Worm (Caenorhabditis elegans): ENCODE data around the gene B0563.5.

B0563.5 gene

ce11 chrX:9191795-9192494 lies 46.0 kb downstream of the B0563.5 start, which contains the start of gene Y81B9A.1:
Gene Y81B9A.1 (plus strand): TSS chrX:9192444.
- TF ChIP-seq zip-2 (tag; optimal IDR thresholded peaks at IDR 0.05): no peak
- TF ChIP-seq mxl-2 (GFP tag; conservative IDR thresholded peaks at IDR 0.05): no peak
- TF ChIP-seq dmd-9 (GFP tag; IDR thresholded peaks at IDR 0.05): no peak
- TF ChIP-seq mdl-1 (tag; optimal IDR thresholded peaks at IDR 0.05): no peak
- TF ChIP-seq ceh-62 (tag; optimal IDR thresholded peaks at IDR 0.05): no peak
- TF ChIP-seq mes-2 (tag; optimal IDR thresholded peaks at IDR 0.05; ENCODE audit: poor library complexity, severe bottlenecking): no peak
- no peak for TF ChIP-seq zip-11 (GFP tag; IDR thresholded peaks at IDR 0.05)
- TF ChIP-seq unc-62 (GFP tag; optimal IDR thresholded peaks at IDR 0.05 in 1 of 2): no peak
- TF ChIP-seq unc-62 (tag; optimal IDR thresholded peaks at IDR 0.05): no peak
- TF ChIP-seq nhr-77 (tag; optimal IDR thresholded peaks at IDR 0.05): no peak
- TF ChIP-seq daf-8 (GFP tag; IDR thresholded peaks at IDR 0.05): no peak
- TF ChIP-seq skn-1 (tag; optimal IDR thresholded peaks at IDR 0.05): no peak
- TF ChIP-seq ceh-32 (tag; optimal IDR thresholded peaks at IDR 0.05; ENCODE audit: poor library complexity): no peak
- TF ChIP-seq Y48G9A.11 (GFP tag; IDR thresholded peaks at IDR 0.05): 0 out of 2 replicates have a peak, but pooled peaks have one; percentile 12
- TF ChIP-seq lim-7 (GFP tag; IDR thresholded peaks at IDR 0.05): 0 out of 2 replicates have a peak, but pooled peaks have one; percentile 15
- TF ChIP-seq lin-38 (GFP tag; IDR thresholded peaks at IDR 0.05): no peak
- no peak for TF ChIP-seq saeg-2 (GFP tag; IDR thresholded peaks at IDR 0.05)
- TF ChIP-seq nhr-41 (GFP tag; IDR thresholded peaks at IDR 0.05): no peak
- no peak for TF ChIP-seq tag-97 (GFP tag; IDR thresholded peaks at IDR 0.05)
- TF ChIP-seq gei-8 (GFP tag; optimal IDR thresholded peaks at IDR 0.05): no peak
- TF ChIP-seq F44E2.7 (GFP tag; IDR thresholded peaks at IDR 0.05): no peak
- no peak for TF ChIP-seq Y5F2A.4 (GFP tag; optimal IDR thresholded peaks at IDR 0.05)
- TF ChIP-seq set-16 (GFP tag; IDR thresholded peaks at IDR 0.05): peak; percentile 84
- no peak for TF ChIP-seq lin-39 (tag; optimal IDR thresholded peaks at IDR 0.05)
- TF ChIP-seq nhr-42 (GFP tag; IDR thresholded peaks at IDR 0.05): no peak
- no peak for TF ChIP-seq ceh-20 (GFP tag; IDR thresholded peaks at IDR 0.05)
- TF ChIP-seq ceh-44 (GFP tag; IDR thresholded peaks at IDR 0.05): peak; percentile 76
- TF ChIP-seq madf-5 (GFP tag; IDR thresholded peaks at IDR 0.05): no peak
- TF ChIP-seq dve-1 (tag; optimal IDR thresholded peaks at IDR 0.05; ENCODE audit: insufficient read depth): no peak
- no peak for TF ChIP-seq egl-43 (GFP tag; IDR thresholded peaks at IDR 0.05)
- TF ChIP-seq F49E8.2 (tag; optimal IDR thresholded peaks at IDR 0.05; ENCODE audit: borderline replicate concordance): no peak
- TF ChIP-seq unc-39 (tag; optimal IDR thresholded peaks at IDR 0.05): no peak
- TF ChIP-seq php-3 (GFP tag; IDR thresholded peaks at IDR 0.05): no peak
- TF ChIP-seq ZK546.5 (tag; optimal IDR thresholded peaks at IDR 0.05): no peak
- no peak for TF ChIP-seq lin-1 (GFP tag; IDR thresholded peaks at IDR 0.05)
- no peak for TF ChIP-seq T26A8.4 (GFP tag; IDR thresholded peaks at IDR 0.05)
- no peak for TF ChIP-seq ces-1 (GFP tag; optimal IDR thresholded peaks at IDR 0.05)
- no peak for TF ChIP-seq vab-7 (GFP tag; IDR thresholded peaks at IDR 0.05)
- TF ChIP-seq hmg-1.1 (GFP tag; IDR thresholded peaks at IDR 0.05): no peak
- peak; percentile 43; the same call in 1 of the 2 replicates for TF ChIP-seq snpc-1.2 (GFP tag; IDR thresholded peaks at IDR 0.05)
- TF ChIP-seq F26F4.8 (GFP tag; conservative IDR thresholded peaks at IDR 0.05): no peak
- no peak for TF ChIP-seq nhr-11 (tag; optimal IDR thresholded peaks at IDR 0.05)
- TF ChIP-seq attf-4 (tag; optimal IDR thresholded peaks at IDR 0.05): no peak
- TF ChIP-seq aha-1 (tag): no peak
- no peak for TF ChIP-seq jun-1 (tag; optimal IDR thresholded peaks at IDR 0.05)

Data from whole organism, L4 larva.